Worm (Caenorhabditis elegans) whole organism, early embryonic: Measurements from ENCODE around the gene W06E11.1.

ENCODE experiments used
- F13C5.2 ChIP-seq: sonication (generic microtip); optimal IDR thresholded peaks from 2 replicates; lab custom pipeline; 2017; ENCODE audit warnings: mild to moderate bottlenecking, missing genetic modification characterization, inconsistent platforms, missing compliant biosample characterization
- ama-1 ChIP-seq: fragments of 150-350 bp; optimal IDR thresholded peaks from 2 replicates; lab custom pipeline; 2014
- flt-1 ChIP-seq: fragments of 200-800 bp; sonication (Bioruptor generic); IDR thresholded peaks from 2 replicates; pipeline ENCODE4 v1.3.6; 2022; ENCODE audit warnings: missing genetic modification characterization, missing compliant biosample characterization
- hmbx-1 ChIP-seq: sonication (generic microtip); optimal IDR thresholded peaks from 2 replicates; lab custom pipeline; 2016; ENCODE audit warnings: mild to moderate bottlenecking, missing genetic modification characterization, missing compliant biosample characterization
- hnd-1 ChIP-seq: sonication (generic microtip); optimal IDR thresholded peaks from 2 replicates; lab custom pipeline; 2016; ENCODE audit warnings: missing genetic modification characterization, missing compliant biosample characterization
- tbx-37 ChIP-seq: fragments of 200-800 bp; sonication (Bioruptor generic); conservative IDR thresholded peaks from 2 replicates; pipeline ENCODE4 v1.3.6; 2022; ENCODE audit warnings: missing genetic modification reagents, missing genetic modification characterization, missing compliant biosample characterization
- tra-4 ChIP-seq: sonication (generic microtip); optimal IDR thresholded peaks from 2 replicates; lab custom pipeline; 2017; ENCODE audit warnings: missing genetic modification characterization, missing compliant biosample characterization

DNA sequence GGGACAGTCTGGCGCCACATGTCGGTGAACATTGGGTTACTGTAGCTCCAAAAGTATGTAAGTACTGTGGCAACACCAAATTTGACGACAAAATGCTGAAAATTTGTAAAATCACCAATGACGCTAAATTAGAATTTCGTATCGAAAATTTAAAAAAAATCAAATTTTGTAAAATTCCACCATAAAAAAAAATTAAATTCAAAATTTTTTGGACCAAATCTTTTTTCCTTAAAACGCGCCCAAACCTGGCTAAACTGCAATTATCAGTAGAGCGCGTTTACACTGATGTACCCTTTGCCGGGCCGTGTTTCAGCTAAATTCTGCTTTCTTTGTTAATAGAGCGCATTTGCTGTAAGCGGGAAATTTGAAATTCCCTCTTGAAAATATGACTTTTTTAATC, 10.4 kb upstream of the W06E11.1 start, which contains the start of gene T19C3.6:
- no peak for TF ChIP-seq F13C5.2 (tag; lab: Kevin White, UChicago)
- TF ChIP-seq ama-1 (lab: Kevin White, UChicago) = no peak
- no peak for TF ChIP-seq flt-1 (GFP tag; lab: Robert Waterston, UW)
- TF ChIP-seq tra-4 (tag; lab: Kevin White, UChicago) = no peak
- TF ChIP-seq tbx-37 = no peak
- TF ChIP-seq hnd-1 (tag; lab: Kevin White, UChicago) = no peak
- no peak for TF ChIP-seq hmbx-1 (tag; lab: Kevin White, UChicago)
